Worm (Caenorhabditis elegans) whole organism, L3 larva: Measurements from ENCODE around the gene moe-3.

Source experiments
- R02D3.7 ChIP-seq: fragments of 150-350 bp; optimal IDR thresholded peaks from 2 replicates; lab custom pipeline; 2014; ENCODE audit warnings: missing biosample characterization, missing genetic modification characterization
- ZK546.5 ChIP-seq: sonication (generic microtip); optimal IDR thresholded peaks from 2 replicates; lab custom pipeline; 2017; ENCODE audit warnings: missing biosample characterization, missing genetic modification characterization
- aly-2 ChIP-seq: fragments of 150-350 bp; optimal IDR thresholded peaks from 2 replicates; lab custom pipeline; 2014; ENCODE audit warnings: missing biosample characterization, missing genetic modification characterization
- ama-1 ChIP-seq: fragments of 150-350 bp; optimal IDR thresholded peaks from 2 replicates; lab custom pipeline; 2018
- ceh-16 ChIP-seq: sonication (generic microtip); optimal IDR thresholded peaks from 2 replicates; lab custom pipeline; 2017; ENCODE audit warnings: missing biosample characterization, missing genetic modification characterization
- ceh-28 ChIP-seq: fragments of 150-350 bp; optimal IDR thresholded peaks from 2 replicates; lab custom pipeline; 2014; ENCODE audit warnings: missing biosample characterization, missing genetic modification reagents, missing genetic modification characterization
- ceh-82 ChIP-seq: fragments of 150-350 bp; optimal IDR thresholded peaks from 2 replicates; lab custom pipeline; 2014; ENCODE audit warnings: missing biosample characterization, missing genetic modification characterization
- ceh-9 ChIP-seq: sonication (generic microtip); optimal IDR thresholded peaks from 2 replicates; lab custom pipeline; 2018; ENCODE audit warnings: missing biosample characterization, missing genetic modification characterization
- daf-12 ChIP-seq: fragments of 150-350 bp; optimal IDR thresholded peaks from 2 replicates; lab custom pipeline; 2014; ENCODE audit warnings: missing biosample characterization, missing genetic modification reagents, missing genetic modification characterization
- egl-27 ChIP-seq: sonication (generic microtip); optimal IDR thresholded peaks from 4 replicates; lab custom pipeline; 2017; ENCODE audit warnings: missing biosample characterization, missing genetic modification reagents, missing genetic modification characterization
- egl-5 ChIP-seq: fragments of 150-350 bp; optimal IDR thresholded peaks from 2 replicates; lab custom pipeline; 2017; ENCODE audit warnings: missing biosample characterization, missing genetic modification reagents, missing genetic modification characterization, inconsistent platforms
- elt-2 ChIP-seq: sonication (generic microtip); optimal IDR thresholded peaks from 2 replicates; lab custom pipeline; 2016; ENCODE audit warnings: missing genetic modification reagents, mild to moderate bottlenecking, missing genetic modification characterization, missing compliant biosample characterization
- elt-3 ChIP-seq, 3 experiments: fragments of 150-350 bp in 1 of 3; sonication (generic microtip) in 2 of 3; optimal IDR thresholded peaks; 2 replicates in 2 of 3; 4 replicates in 1 of 3; lab custom pipeline; 2014 to 2017; ENCODE audit warnings: missing biosample characterization in 3 of 3, missing genetic modification characterization in 3 of 3
- eor-1 ChIP-seq, 2 experiments: fragments of 150-350 bp; optimal IDR thresholded peaks; 2 replicates each; lab custom pipeline; 2014 to 2018; ENCODE audit warnings: missing biosample characterization in 2 of 2, missing genetic modification characterization in 2 of 2
- fkh-10 ChIP-seq: sonication (generic microtip); optimal IDR thresholded peaks from 2 replicates; lab custom pipeline; 2017; ENCODE audit warnings: missing biosample characterization, missing genetic modification reagents, missing genetic modification characterization
- fkh-2 ChIP-seq: fragments of 150-350 bp; optimal IDR thresholded peaks from 2 replicates; lab custom pipeline; 2014; ENCODE audit warnings: missing biosample characterization, missing genetic modification reagents, missing genetic modification characterization
- fos-1 ChIP-seq: fragments of 150-350 bp; optimal IDR thresholded peaks from 2 replicates; lab custom pipeline; 2014; ENCODE audit warnings: missing biosample characterization, missing genetic modification characterization
- hmg-11 ChIP-seq: sonication (generic microtip); optimal IDR thresholded peaks from 2 replicates; lab custom pipeline; 2016; ENCODE audit warnings: missing genetic modification characterization, missing compliant biosample characterization
- lin-15B ChIP-seq: fragments of 150-350 bp; optimal IDR thresholded peaks from 2 replicates; lab custom pipeline; 2014; ENCODE audit warnings: missing biosample characterization, missing genetic modification characterization
- lin-39 ChIP-seq: fragments of 150-350 bp; optimal IDR thresholded peaks from 2 replicates; lab custom pipeline; 2018; ENCODE audit warnings: missing biosample characterization, missing genetic modification reagents, missing genetic modification characterization
- lsy-12 ChIP-seq: sonication (generic microtip); optimal IDR thresholded peaks from 2 replicates; lab custom pipeline; 2016; ENCODE audit warnings: mild to moderate bottlenecking, missing genetic modification characterization, missing compliant biosample characterization
- mdl-1 ChIP-seq: fragments of 150-350 bp; optimal IDR thresholded peaks from 2 replicates; lab custom pipeline; 2014; ENCODE audit warnings: missing biosample characterization, missing genetic modification characterization
- mml-1 ChIP-seq: fragments of 150-350 bp; sonication (generic microtip); optimal IDR thresholded peaks from 3 replicates; lab custom pipeline; 2014; ENCODE audit warnings: missing biosample characterization, missing genetic modification characterization
- nfya-1 ChIP-seq: sonication (generic microtip); optimal IDR thresholded peaks from 2 replicates; lab custom pipeline; 2017; ENCODE audit warnings: missing genetic modification characterization, mild to moderate bottlenecking, missing compliant biosample characterization, antibody characterized with exemption, moderate library complexity; ENCODE audit not compliant: insufficient read depth
- nhr-11 ChIP-seq: fragments of 150-350 bp; optimal IDR thresholded peaks from 2 replicates; lab custom pipeline; 2014; ENCODE audit warnings: missing biosample characterization, missing genetic modification characterization
- nhr-12 ChIP-seq: fragments of 150-350 bp; optimal IDR thresholded peaks from 2 replicates; lab custom pipeline; 2014; ENCODE audit warnings: missing biosample characterization, missing genetic modification characterization
- nhr-23 ChIP-seq: fragments of 150-350 bp; optimal IDR thresholded peaks from 2 replicates; lab custom pipeline; 2014; ENCODE audit warnings: missing biosample characterization, missing genetic modification reagents, missing genetic modification characterization
- nhr-237 ChIP-seq: fragments of 150-350 bp; optimal IDR thresholded peaks from 2 replicates; lab custom pipeline; 2014; ENCODE audit warnings: missing biosample characterization, missing genetic modification characterization
- nhr-25 ChIP-seq: sonication (generic microtip); optimal IDR thresholded peaks from 2 replicates; lab custom pipeline; 2017; ENCODE audit warnings: missing biosample characterization, missing genetic modification characterization
- nhr-28 ChIP-seq: fragments of 150-350 bp; optimal IDR thresholded peaks from 2 replicates; lab custom pipeline; 2014; ENCODE audit warnings: missing biosample characterization, missing genetic modification characterization
- nhr-43 ChIP-seq: sonication (generic microtip); optimal IDR thresholded peaks from 2 replicates; lab custom pipeline; 2016; ENCODE audit warnings: mild to moderate bottlenecking, missing genetic modification characterization, missing compliant biosample characterization; ENCODE audit not compliant: poor library complexity, severe bottlenecking
- nhr-67 ChIP-seq: fragments of 150-350 bp; optimal IDR thresholded peaks from 2 replicates; lab custom pipeline; 2014; ENCODE audit warnings: missing biosample characterization, missing genetic modification characterization
- nhr-76 ChIP-seq: fragments of 150-350 bp; sonication (generic microtip); optimal IDR thresholded peaks from 5 replicates; lab custom pipeline; 2014; ENCODE audit warnings: missing biosample characterization, missing genetic modification characterization
- pha-4 ChIP-seq: fragments of 150-350 bp; optimal IDR thresholded peaks from 2 replicates; lab custom pipeline; 2014; ENCODE audit warnings: missing biosample characterization, missing genetic modification reagents, missing genetic modification characterization
- pqm-1 ChIP-seq: fragments of 150-350 bp; optimal IDR thresholded peaks from 2 replicates; lab custom pipeline; 2017; ENCODE audit warnings: missing biosample characterization, missing genetic modification characterization, inconsistent platforms
- sea-2 ChIP-seq: fragments of 150-350 bp; sonication (generic microtip); optimal IDR thresholded peaks from 4 replicates; lab custom pipeline; 2014; ENCODE audit warnings: missing biosample characterization, missing genetic modification reagents, missing genetic modification characterization
- skn-1 ChIP-seq: fragments of 150-350 bp; optimal IDR thresholded peaks from 2 replicates; lab custom pipeline; 2014; ENCODE audit warnings: missing biosample characterization, missing genetic modification characterization
- snpc-4 ChIP-seq: fragments of 150-350 bp; optimal IDR thresholded peaks from 2 replicates; lab custom pipeline; 2014; ENCODE audit warnings: missing biosample characterization, missing genetic modification characterization
- tbx-2 ChIP-seq: sonication (generic microtip); optimal IDR thresholded peaks from 2 replicates; lab custom pipeline; 2016; ENCODE audit warnings: mild to moderate bottlenecking, missing genetic modification characterization, missing compliant biosample characterization
- unc-39 ChIP-seq: sonication (generic microtip); optimal IDR thresholded peaks from 4 replicates; lab custom pipeline; 2017; ENCODE audit warnings: missing biosample characterization, missing genetic modification characterization
- unc-62 ChIP-seq: fragments of 150-350 bp; sonication (generic microtip); optimal IDR thresholded peaks from 4 replicates; lab custom pipeline; 2014; ENCODE audit warnings: missing biosample characterization, missing genetic modification reagents, missing genetic modification characterization
- zag-1 ChIP-seq: fragments of 150-350 bp; optimal IDR thresholded peaks from 2 replicates; lab custom pipeline; 2014; ENCODE audit warnings: missing biosample characterization, missing genetic modification characterization
- ztf-11 ChIP-seq: fragments of 150-350 bp; optimal IDR thresholded peaks from 2 replicates; lab custom pipeline; 2014; ENCODE audit warnings: missing biosample characterization, missing genetic modification characterization
- ztf-4 ChIP-seq: fragments of 150-350 bp; optimal IDR thresholded peaks from 2 replicates; lab custom pipeline; 2014; ENCODE audit warnings: missing biosample characterization, missing genetic modification characterization

moe-3 gene

ce11 chrII:13198845-13199244, 33.3 kb upstream of the moe-3 start:
- peak; percentile 87 for TF ChIP-seq pha-4 (tag; lab: Kevin White, UChicago)
- no peak for TF ChIP-seq sea-2

- TF ChIP-seq unc-39 (no peak), ceh-16 (tag; lab: Kevin White, UChicago) (no peak), pha-4 (tag; lab: Kevin White, UChicago) (peak; percentile 75), nhr-25 (tag; lab: Kevin White, UChicago) (peak; percentile 41), nhr-23 (tag; lab: Kevin White, UChicago) (peak; percentile 2), nfya-1 (tag; lab: Kevin White, UChicago) (peak; percentile 33), hmg-11 (peak; percentile 29), snpc-4 (no peak), lin-39 (tag; lab: Kevin White, UChicago) (peak; percentile 32)
Observed at ce11 chrII:13196689-13197280, 31.3 kb upstream of the moe-3 start.

- TF ChIP-seq ama-1 (lab: Kevin White, UChicago): peak; percentile 52
- no peak for TF ChIP-seq sea-2
- no peak for TF ChIP-seq tbx-2 (tag; lab: Kevin White, UChicago)
- TF ChIP-seq fkh-10 (GFP tag; lab: Kevin White, UChicago): no peak
- TF ChIP-seq ztf-4 (tag; lab: Kevin White, UChicago): no peak
- no peak for TF ChIP-seq ceh-82 (tag; lab: Kevin White, UChicago)
Observed at ce11 chrII:13195706-13196417, 30.3 kb upstream of the moe-3 start.

- TF ChIP-seq lin-15B (tag; lab: Kevin White, UChicago): peak; percentile 12
- TF ChIP-seq ama-1 (lab: Kevin White, UChicago): peak; percentile 41
- no peak for TF ChIP-seq mdl-1 (tag; lab: Kevin White, UChicago)
- no peak for TF ChIP-seq aly-2
- peak; percentile 46 for TF ChIP-seq hmg-11
- TF ChIP-seq ceh-28 (tag; lab: Kevin White, UChicago): no peak
- TF ChIP-seq elt-3 (tag; optimal IDR thresholded peaks at IDR 0.05; lab: Kevin White, UChicago): no peak
- no peak for TF ChIP-seq mml-1
- peak; percentile 6 for TF ChIP-seq snpc-4
- TF ChIP-seq eor-1 (tag; optimal IDR thresholded peaks at IDR 0.05; lab: Kevin White, UChicago): no peak
- TF ChIP-seq ztf-11: no peak
- TF ChIP-seq nhr-11 (tag; lab: Kevin White, UChicago): no peak
- peak; percentile 35 for TF ChIP-seq fkh-10 (GFP tag; lab: Kevin White, UChicago)
- TF ChIP-seq unc-62 (GFP tag; lab: Kevin White, UChicago): peak; percentile 3
- TF ChIP-seq zag-1 (tag; lab: Kevin White, UChicago): no peak
- TF ChIP-seq fkh-2 (tag; lab: Kevin White, UChicago): peak; percentile 52
- TF ChIP-seq nhr-237 (tag; lab: Kevin White, UChicago): no peak
- TF ChIP-seq nhr-28: no peak
- no peak for TF ChIP-seq egl-27
- peak; percentile 57 for TF ChIP-seq elt-2 (tag; lab: Kevin White, UChicago)
- no peak for TF ChIP-seq tbx-2 (tag; lab: Kevin White, UChicago)
- TF ChIP-seq nfya-1 (tag; lab: Kevin White, UChicago): peak; percentile 74
- TF ChIP-seq pha-4 (tag; lab: Kevin White, UChicago): peak; percentile 98
- no peak for TF ChIP-seq R02D3.7 (tag; lab: Kevin White, UChicago)
- TF ChIP-seq unc-39: no peak
- TF ChIP-seq ceh-9 (tag; lab: Kevin White, UChicago): no peak
- no peak for TF ChIP-seq ceh-82 (tag; lab: Kevin White, UChicago)
- peak; percentile 88 for TF ChIP-seq egl-5 (tag; lab: Kevin White, UChicago)
- no peak for TF ChIP-seq ceh-16 (tag; lab: Kevin White, UChicago)
- TF ChIP-seq nhr-25 (tag; lab: Kevin White, UChicago): no peak
- no peak for TF ChIP-seq fos-1
- no peak for TF ChIP-seq nhr-12 (tag; lab: Kevin White, UChicago)
- no peak for TF ChIP-seq nhr-43 (tag; lab: Kevin White, UChicago)
- peak; percentile 67 for TF ChIP-seq pqm-1 (tag; lab: Kevin White, UChicago)
- no peak for TF ChIP-seq daf-12 (tag; lab: Kevin White, UChicago)
- no peak for TF ChIP-seq skn-1 (tag; lab: Kevin White, UChicago)
- no peak for TF ChIP-seq nhr-76 (tag; lab: Kevin White, UChicago)
- no peak for TF ChIP-seq lsy-12
- peak; percentile 1 for TF ChIP-seq nhr-23 (tag; lab: Kevin White, UChicago)
- TF ChIP-seq ztf-4 (tag; lab: Kevin White, UChicago): no peak
- no peak for TF ChIP-seq nhr-67 (tag; lab: Kevin White, UChicago)
- no peak for TF ChIP-seq ZK546.5 (tag; lab: Kevin White, UChicago)
- no peak for TF ChIP-seq sea-2
Observed at ce11 chrII:13195163-13195562, 29.6 kb upstream of the moe-3 start, which contains the start of gene lec-1. Gene lec-1 (plus strand): TSS chrII:13195549.
